Fruit fly (Drosophila melanogaster) whole organism, prepupa: ENCODE data around the gene CG9021.
A peak's percentile ranks its signal among the peaks of the same experiment; 100 is the strongest.

Experiments
- Blimp-1 ChIP-seq: fragments of 200-800 bp; sonication (Bioruptor generic); optimal IDR thresholded peaks from 3 replicates; lab custom pipeline; 2017; ENCODE audit warnings: missing biosample characterization, missing genetic modification characterization, mild to moderate bottlenecking, moderate library complexity, missing genetic modification reagents
- CG10631 ChIP-seq: fragments of 200-800 bp; sonication (Bioruptor generic); optimal IDR thresholded peaks from 2 replicates; lab custom pipeline; 2016; ENCODE audit warnings: missing biosample characterization, missing genetic modification characterization
- CG11294 ChIP-seq: fragments of 200-800 bp; sonication (Bioruptor generic); IDR thresholded peaks from 2 replicates; pipeline ENCODE4 v1.3.6; 2022; ENCODE audit warnings: missing biosample characterization, missing genetic modification characterization
- CG11762 ChIP-seq: fragments of 200-800 bp; sonication (Bioruptor generic); optimal IDR thresholded peaks from 3 replicates; lab custom pipeline; 2016; ENCODE audit warnings: missing biosample characterization, missing genetic modification characterization; ENCODE audit not compliant: insufficient read depth
- CG11902 ChIP-seq: fragments of 200-800 bp; sonication (Bioruptor generic); optimal IDR thresholded peaks from 3 replicates; lab custom pipeline; 2016; ENCODE audit warnings: missing biosample characterization, missing genetic modification characterization
- CG15336 ChIP-seq: fragments of 200-800 bp; sonication (Bioruptor generic); IDR thresholded peaks from 2 replicates; pipeline ENCODE4 v1.3.6; 2022; ENCODE audit warnings: missing biosample characterization, missing genetic modification characterization
- CG1621 ChIP-seq: fragments of 200-800 bp; sonication (Bioruptor generic); optimal IDR thresholded peaks from 3 replicates; lab custom pipeline; 2018; ENCODE audit warnings: missing biosample characterization, mild to moderate bottlenecking, missing genetic modification characterization
- CG3032 ChIP-seq: fragments of 200-800 bp; optimal IDR thresholded peaks from 2 replicates; lab custom pipeline; 2019; ENCODE audit warnings: missing biosample characterization, mild to moderate bottlenecking, missing genetic modification characterization, moderate library complexity
- CG32006 ChIP-seq: fragments of 200-800 bp; sonication (Bioruptor generic); optimal IDR thresholded peaks from 3 replicates; lab custom pipeline; 2017; ENCODE audit warnings: missing biosample characterization, mild to moderate bottlenecking, missing genetic modification characterization
- CG3919 ChIP-seq: fragments of 200-800 bp; sonication (Bioruptor generic); optimal IDR thresholded peaks from 3 replicates; lab custom pipeline; 2016; ENCODE audit warnings: missing biosample characterization, missing genetic modification characterization
- CG4318 ChIP-seq: fragments of 200-800 bp; sonication (Bioruptor generic); optimal IDR thresholded peaks from 3 replicates; lab custom pipeline; 2017; ENCODE audit warnings: missing biosample characterization, mild to moderate bottlenecking, missing genetic modification characterization
- CG6163 ChIP-seq: fragments of 200-800 bp; sonication (Bioruptor generic); IDR thresholded peaks from 3 replicates; pipeline ENCODE4 v1.3.6; 2022; ENCODE audit warnings: missing biosample characterization, missing genetic modification characterization
- CG6276 ChIP-seq: fragments of 200-800 bp; sonication (Bioruptor generic); optimal IDR thresholded peaks from 2 replicates; lab custom pipeline; 2017; ENCODE audit warnings: missing biosample characterization, mild to moderate bottlenecking, missing genetic modification characterization
- CG6808 ChIP-seq: fragments of 200-800 bp; sonication (Bioruptor generic); optimal IDR thresholded peaks from 3 replicates; lab custom pipeline; 2017; ENCODE audit warnings: missing biosample characterization, missing genetic modification characterization, mild to moderate bottlenecking, moderate library complexity, missing genetic modification reagents
- Eip75B ChIP-seq: fragments of 200-800 bp; sonication (Bioruptor generic); optimal IDR thresholded peaks from 3 replicates; lab custom pipeline; 2016; ENCODE audit warnings: missing biosample characterization, missing genetic modification characterization
- Eip78C ChIP-seq: fragments of 200-800 bp; sonication (Bioruptor generic); peaks from one replicate; lab custom pipeline; 2016; ENCODE audit warnings: missing biosample characterization, missing genetic modification characterization
- Eip93F ChIP-seq: fragments of 200-800 bp; sonication (Bioruptor generic); optimal IDR thresholded peaks from 2 replicates; lab custom pipeline; 2016; ENCODE audit warnings: missing biosample characterization, mild to moderate bottlenecking, missing genetic modification characterization
- Ets21C ChIP-seq: fragments of 200-800 bp; sonication (Bioruptor generic); optimal IDR thresholded peaks from 3 replicates; lab custom pipeline; 2016; ENCODE audit warnings: missing biosample characterization, missing genetic modification characterization
- Ets96B ChIP-seq: fragments of 200-800 bp; optimal IDR thresholded peaks from 2 replicates; lab custom pipeline; 2019; ENCODE audit warnings: missing biosample characterization, mild to moderate bottlenecking, missing genetic modification characterization, moderate library complexity
- Hr38 ChIP-seq: sonication (Bioruptor generic); optimal IDR thresholded peaks from 2 replicates; lab custom pipeline; 2016; ENCODE audit warnings: missing biosample characterization, missing genetic modification characterization
- Met ChIP-seq: fragments of 200-800 bp; sonication (Bioruptor generic); optimal IDR thresholded peaks from 3 replicates; lab custom pipeline; 2016; ENCODE audit warnings: missing biosample characterization, missing genetic modification characterization
- Sox14 ChIP-seq: fragments of 200-800 bp; sonication (Bioruptor generic); optimal IDR thresholded peaks from 3 replicates; lab custom pipeline; 2016; ENCODE audit warnings: missing biosample characterization, missing genetic modification characterization
- Sox15 ChIP-seq: fragments of 200-800 bp; sonication (Bioruptor generic); optimal IDR thresholded peaks from 3 replicates; lab custom pipeline; 2016; ENCODE audit warnings: missing biosample characterization, missing genetic modification characterization
- cyc ChIP-seq: fragments of 200-800 bp; sonication (Bioruptor generic); optimal IDR thresholded peaks from 3 replicates; lab custom pipeline; 2016; ENCODE audit warnings: missing biosample characterization, missing genetic modification characterization
- dac ChIP-seq: fragments of 200-800 bp; sonication (Bioruptor generic); optimal IDR thresholded peaks from 2 replicates; lab custom pipeline; 2017; ENCODE audit warnings: missing biosample characterization, mild to moderate bottlenecking, missing genetic modification characterization
- eg ChIP-seq: fragments of 200-800 bp; sonication (Bioruptor generic); IDR thresholded peaks from 3 replicates; pipeline ENCODE4 v1.3.6; 2022; ENCODE audit warnings: missing biosample characterization, missing genetic modification characterization
- fd85E ChIP-seq: fragments of 200-800 bp; sonication (Bioruptor generic); optimal IDR thresholded peaks from 3 replicates; lab custom pipeline; 2016; ENCODE audit warnings: missing biosample characterization, missing genetic modification characterization
- fkh ChIP-seq: fragments of 200-800 bp; sonication (Bioruptor generic); optimal IDR thresholded peaks from 3 replicates; lab custom pipeline; 2017; ENCODE audit warnings: missing biosample characterization, mild to moderate bottlenecking, missing genetic modification characterization, moderate library complexity
- net ChIP-seq: fragments of 200-800 bp; sonication (Bioruptor generic); optimal IDR thresholded peaks from 3 replicates; lab custom pipeline; 2016; ENCODE audit warnings: missing biosample characterization, missing genetic modification characterization
- pdm3 ChIP-seq: fragments of 200-800 bp; sonication (Bioruptor generic); optimal IDR thresholded peaks from 3 replicates; lab custom pipeline; 2016; ENCODE audit warnings: missing biosample characterization, missing genetic modification characterization
- salr ChIP-seq, 2 experiments: fragments of 200-800 bp; sonication (Bioruptor generic); optimal IDR thresholded peaks; 3 replicates each; lab custom pipeline; 2016 to 2018; ENCODE audit warnings: missing biosample characterization in 2 of 2, missing genetic modification characterization in 2 of 2, mild to moderate bottlenecking in 1 of 2
- svp ChIP-seq: fragments of 200-800 bp; sonication (Bioruptor generic); peaks from one replicate; lab custom pipeline; 2016; ENCODE audit warnings: missing biosample characterization, missing genetic modification characterization
- topi ChIP-seq: fragments of 200-800 bp; sonication (Bioruptor generic); optimal IDR thresholded peaks from 3 replicates; lab custom pipeline; 2016; ENCODE audit warnings: missing biosample characterization, missing genetic modification characterization
- vri ChIP-seq: fragments of 200-800 bp; sonication (Bioruptor generic); optimal IDR thresholded peaks from 3 replicates; lab custom pipeline; 2016; ENCODE audit warnings: missing biosample characterization, mild to moderate bottlenecking, missing genetic modification characterization

Gene CG9021

dm6 chr2L:5893796-5894195 lies 10.7 kb downstream of the CG9021 start, which contains the start of gene Acp26Aa:
Gene Acp26Aa (minus strand): TSS chr2L:5893896.
- TF ChIP-seq fd85E (no peak), CG6276 (GFP tag; lab: Kevin White, UChicago) (no peak), Sox15 (GFP tag; lab: Kevin White, UChicago) (no peak), Ets21C (GFP tag; lab: Kevin White, UChicago) (no peak), svp (GFP tag; lab: Kevin White, UChicago) (peak; percentile 5), pdm3 (GFP tag; lab: Kevin White, UChicago) (no peak)

- no peak for TF ChIP-seq Ets96B
- TF ChIP-seq Sox15 (GFP tag; lab: Kevin White, UChicago): no peak
- no peak for TF ChIP-seq eg (GFP tag; lab: Robert Waterston, UW)
These were observed 11.7 kb downstream of the CG9021 start, which contains the start of gene Acp26Ab for dm6 chr2L:5892762-5893161. Gene Acp26Ab (minus strand): TSS chr2L:5892862.

DNA sequence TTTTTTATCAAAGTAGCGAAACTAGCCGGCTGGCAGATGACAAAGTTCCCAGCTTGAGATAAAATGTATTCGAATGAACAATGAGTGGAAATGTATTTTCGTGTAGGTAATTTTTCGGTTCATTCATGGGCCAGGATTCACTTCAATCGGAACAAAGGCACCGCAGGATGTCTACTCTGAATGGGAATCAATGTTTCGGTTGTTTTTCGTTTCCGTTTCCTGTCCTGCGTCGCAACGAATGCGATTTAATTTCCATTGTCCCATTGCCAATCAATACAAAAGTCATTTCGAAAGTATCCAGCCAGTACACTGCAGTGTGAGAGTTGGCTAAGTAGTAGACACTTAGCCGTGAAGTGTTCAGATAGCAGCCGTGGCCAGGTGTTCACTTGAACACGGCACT lies 13.9 kb downstream of the CG9021 start:
- TF ChIP-seq CG1621 (no peak), CG15336 (GFP tag; lab: Robert Waterston, UW) (no peak), dac (no peak), cyc (GFP tag; lab: Kevin White, UChicago) (no peak), Eip75B (GFP tag; lab: Kevin White, UChicago) (no peak), CG11294 (no peak), eg (GFP tag; lab: Robert Waterston, UW) (no peak), salr (GFP tag; optimal IDR thresholded peaks at IDR 0.05; lab: Kevin White, UChicago) (no peak), Blimp-1 (GFP tag; lab: Kevin White, UChicago) (no peak), Eip93F (GFP tag; lab: Kevin White, UChicago) (no peak), CG6163 (GFP tag; lab: Robert Waterston, UW) (no peak)

DNA sequence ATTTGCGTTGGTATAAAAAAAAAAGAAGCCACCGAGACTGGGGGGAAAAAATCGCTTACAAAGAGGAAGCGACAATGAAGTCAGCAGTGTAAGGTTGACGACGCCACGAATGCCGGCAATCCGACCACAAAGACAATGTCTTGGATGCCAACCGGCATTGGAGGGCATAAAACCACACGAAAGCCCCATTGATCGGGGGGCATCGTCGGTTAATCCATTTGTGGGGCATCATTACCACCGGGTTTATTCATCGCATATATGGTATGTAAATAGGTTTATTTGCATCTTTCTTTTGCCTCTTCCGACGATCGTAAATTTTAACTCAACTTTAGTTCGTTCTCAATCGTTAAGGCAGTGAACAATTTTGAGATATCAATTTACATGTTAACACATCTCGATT lies 17.5 kb downstream of the CG9021 start:
- no peak for TF ChIP-seq Sox15 (GFP tag; lab: Kevin White, UChicago)
- peak; percentile 2 for TF ChIP-seq fkh (GFP tag; lab: Kevin White, UChicago)

dm6 chr2L:5885702-5886101 lies 18.8 kb downstream of the CG9021 start, which contains the start of gene CG9029:
Gene CG9029 (plus strand): TSS chr2L:5886002.
- no peak for TF ChIP-seq Eip78C (GFP tag; lab: Kevin White, UChicago)
- no peak for TF ChIP-seq dac
- TF ChIP-seq net (GFP tag; lab: Kevin White, UChicago): no peak
- no peak for TF ChIP-seq CG4318 (GFP tag; lab: Kevin White, UChicago)
- TF ChIP-seq CG6808 (GFP tag; lab: Kevin White, UChicago): no peak
- no peak for TF ChIP-seq Sox14
- no peak for TF ChIP-seq Ets96B
- TF ChIP-seq CG3919 (GFP tag; lab: Kevin White, UChicago): no peak
- no peak for TF ChIP-seq topi (GFP tag; lab: Kevin White, UChicago)
- TF ChIP-seq CG11762 (GFP tag; lab: Kevin White, UChicago): no peak
- no peak for TF ChIP-seq CG1621
- no peak for TF ChIP-seq CG11902 (GFP tag; lab: Kevin White, UChicago)
- TF ChIP-seq CG32006 (GFP tag; lab: Kevin White, UChicago): no peak
- TF ChIP-seq CG10631 (GFP tag; lab: Kevin White, UChicago): no peak
- TF ChIP-seq vri (GFP tag; lab: Kevin White, UChicago): no peak
- no peak for TF ChIP-seq Met
- no peak for TF ChIP-seq CG3032 (tag; lab: Kevin White, UChicago)
- no peak for TF ChIP-seq Eip75B (GFP tag; lab: Kevin White, UChicago)
- TF ChIP-seq cyc (GFP tag; lab: Kevin White, UChicago): no peak
- TF ChIP-seq Hr38 (GFP tag; lab: Kevin White, UChicago): no peak
